Worm (Caenorhabditis elegans) whole organism, early embryonic: Measurements from ENCODE around the gene vps-36.
A peak's percentile ranks its signal among the peaks of the same experiment; 100 is the strongest.

Source experiments
- B0310.2 ChIP-seq: sonication (generic microtip); optimal IDR thresholded peaks from 2 replicates; lab custom pipeline; 2016; ENCODE audit warnings: mild to moderate bottlenecking, missing genetic modification characterization, missing compliant biosample characterization
- F13C5.2 ChIP-seq: sonication (generic microtip); optimal IDR thresholded peaks from 2 replicates; lab custom pipeline; 2017; ENCODE audit warnings: mild to moderate bottlenecking, missing genetic modification characterization, inconsistent platforms, missing compliant biosample characterization
- aly-1 ChIP-seq: sonication (generic microtip); optimal IDR thresholded peaks from 2 replicates; lab custom pipeline; 2016; ENCODE audit warnings: missing genetic modification characterization, missing compliant biosample characterization
- ama-1 ChIP-seq: fragments of 150-350 bp; optimal IDR thresholded peaks from 2 replicates; lab custom pipeline; 2014
- ceh-13 ChIP-seq: fragments of 200-800 bp; sonication (Bioruptor generic); optimal IDR thresholded peaks from 2 replicates; lab custom pipeline; 2018; ENCODE audit warnings: mild to moderate bottlenecking, missing genetic modification characterization, missing compliant biosample characterization
- ceh-36 ChIP-seq: sonication (generic microtip); optimal IDR thresholded peaks from 2 replicates; lab custom pipeline; 2016; ENCODE audit warnings: missing genetic modification characterization, inconsistent platforms, missing compliant biosample characterization
- ets-7 ChIP-seq: sonication (generic microtip); optimal IDR thresholded peaks from 2 replicates; lab custom pipeline; 2016; ENCODE audit warnings: missing genotype, missing genetic modification characterization, missing compliant biosample characterization
- flt-1 ChIP-seq: fragments of 200-800 bp; sonication (Bioruptor generic); IDR thresholded peaks from 2 replicates; pipeline ENCODE4 v1.3.6; 2022; ENCODE audit warnings: missing genetic modification characterization, missing compliant biosample characterization
- hmbx-1 ChIP-seq: sonication (generic microtip); optimal IDR thresholded peaks from 2 replicates; lab custom pipeline; 2016; ENCODE audit warnings: mild to moderate bottlenecking, missing genetic modification characterization, missing compliant biosample characterization
- hmg-4 ChIP-seq: fragments of 200-800 bp; sonication (Bioruptor generic); optimal IDR thresholded peaks from 2 replicates; lab custom pipeline; 2018; ENCODE audit warnings: mild to moderate bottlenecking, missing genetic modification characterization, missing compliant biosample characterization
- hnd-1 ChIP-seq: sonication (generic microtip); optimal IDR thresholded peaks from 2 replicates; lab custom pipeline; 2016; ENCODE audit warnings: missing genetic modification characterization, missing compliant biosample characterization
- pes-1 ChIP-seq: fragments of 200-800 bp; sonication (Bioruptor generic); IDR thresholded peaks from 2 replicates; pipeline ENCODE4 v1.3.6; 2022; ENCODE audit warnings: missing genetic modification reagents, missing genetic modification characterization, missing compliant biosample characterization
- scrt-1 ChIP-seq: fragments of 200-800 bp; sonication (Bioruptor generic); IDR thresholded peaks from 2 replicates; pipeline ENCODE4 v1.3.6; 2022; ENCODE audit warnings: missing genetic modification characterization, missing compliant biosample characterization
- sea-1 ChIP-seq: fragments of 200-800 bp; sonication (Bioruptor generic); conservative IDR thresholded peaks from 2 replicates; pipeline ENCODE4 v1.3.6; 2022; ENCODE audit warnings: missing genetic modification characterization, missing compliant biosample characterization
- tbx-11 ChIP-seq: fragments of 200-800 bp; sonication (Bioruptor generic); IDR thresholded peaks from 2 replicates; pipeline ENCODE4 v1.3.6; 2022; ENCODE audit warnings: missing genetic modification characterization, missing compliant biosample characterization
- tbx-37 ChIP-seq: fragments of 200-800 bp; sonication (Bioruptor generic); conservative IDR thresholded peaks from 2 replicates; pipeline ENCODE4 v1.3.6; 2022; ENCODE audit warnings: missing genetic modification reagents, missing genetic modification characterization, missing compliant biosample characterization
- tra-4 ChIP-seq: sonication (generic microtip); optimal IDR thresholded peaks from 2 replicates; lab custom pipeline; 2017; ENCODE audit warnings: missing genetic modification characterization, missing compliant biosample characterization

The vps-36 gene

DNA sequence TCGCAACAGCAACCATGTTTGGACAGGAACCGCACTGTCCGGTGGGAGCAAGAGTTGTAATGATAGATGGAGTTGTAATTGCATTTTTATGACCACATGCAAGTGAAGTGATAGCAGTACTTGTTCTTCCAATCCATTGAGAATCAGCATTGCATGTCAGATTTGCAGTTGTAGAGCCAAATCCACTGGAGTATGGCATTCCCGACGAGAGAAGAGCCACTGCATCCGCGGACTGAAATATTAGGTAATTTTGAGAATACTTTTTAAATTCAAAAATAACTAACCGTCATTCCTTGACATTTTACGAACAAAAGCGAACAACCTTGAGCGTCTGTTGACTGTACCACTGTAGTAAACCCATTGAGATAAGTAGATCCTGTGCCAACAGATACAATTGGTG, 14.6 kb upstream of the vps-36 start:
- TF ChIP-seq F13C5.2 (tag; lab: Kevin White, UChicago) (no peak), B0310.2 (tag; lab: Kevin White, UChicago) (no peak), hnd-1 (tag; lab: Kevin White, UChicago) (no peak), scrt-1 (GFP tag; lab: Robert Waterston, UW) (no peak), ama-1 (lab: Kevin White, UChicago) (no peak), flt-1 (GFP tag; lab: Robert Waterston, UW) (no peak), sea-1 (GFP tag; lab: Robert Waterston, UW) (no peak), tbx-11 (no peak), ceh-36 (tag; lab: Kevin White, UChicago) (no peak), ceh-13 (GFP tag; lab: Kevin White, UChicago) (no peak), ets-7 (tag; lab: Kevin White, UChicago) (no peak), tra-4 (tag; lab: Kevin White, UChicago) (no peak), aly-1 (tag; lab: Kevin White, UChicago) (no peak), tbx-37 (GFP tag; lab: Robert Waterston, UW) (no peak), hmbx-1 (tag; lab: Kevin White, UChicago) (no peak), pes-1 (GFP tag; lab: Robert Waterston, UW) (no peak), hmg-4 (GFP tag; lab: Kevin White, UChicago) (no peak)

DNA sequence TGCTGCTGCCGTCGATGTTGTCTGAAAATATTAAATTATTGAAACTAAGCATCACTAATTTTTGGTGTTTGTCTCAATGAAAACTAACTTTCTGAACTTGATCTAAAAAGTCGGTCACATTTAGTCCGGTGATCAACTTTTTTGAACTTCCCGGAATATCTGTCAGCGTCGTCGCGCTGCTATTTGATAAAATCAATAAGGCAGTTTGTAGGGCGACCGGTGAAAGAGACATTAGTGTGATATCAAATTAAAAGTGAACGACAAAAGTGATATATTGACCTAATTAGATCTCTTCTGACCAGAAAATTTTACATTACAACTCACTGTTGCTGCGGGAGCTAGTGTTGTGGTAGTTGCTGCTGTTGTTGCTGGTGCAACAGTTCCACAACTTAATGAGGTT, 10.5 kb upstream of the vps-36 start:
- TF ChIP-seq sea-1 (GFP tag; lab: Robert Waterston, UW) (no peak), hmbx-1 (tag; lab: Kevin White, UChicago) (no peak), ama-1 (lab: Kevin White, UChicago) (no peak)

DNA sequence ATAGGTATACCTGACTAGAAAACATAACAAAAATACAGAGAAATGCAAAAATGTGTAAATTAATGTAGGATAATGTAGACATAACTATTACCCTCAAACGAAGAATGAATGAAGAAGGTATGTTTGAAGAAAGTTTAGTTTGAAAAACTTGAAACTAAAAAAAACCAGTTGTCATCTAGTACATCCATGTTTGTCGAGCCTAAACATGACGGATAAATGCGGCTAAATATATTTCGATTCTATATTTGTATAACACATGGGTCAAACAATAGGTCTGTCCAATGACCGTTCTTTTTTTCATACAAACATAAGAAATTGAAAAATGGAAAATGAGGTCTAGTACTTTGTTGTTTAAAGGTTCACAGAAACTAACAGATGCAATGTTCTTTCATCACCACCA, 9.6 kb upstream of the vps-36 start, which contains the start of gene F17C11.22:
Gene F17C11.22 (minus strand): TSS at position 101 of the 400 bp plus-strand sequence.
- TF ChIP-seq hnd-1 (tag; lab: Kevin White, UChicago) (no peak), ets-7 (tag; lab: Kevin White, UChicago) (no peak), sea-1 (GFP tag; lab: Robert Waterston, UW) (no peak), tbx-37 (GFP tag; lab: Robert Waterston, UW) (no peak), pes-1 (GFP tag; lab: Robert Waterston, UW) (no peak), ceh-36 (tag; lab: Kevin White, UChicago) (no peak), B0310.2 (tag; lab: Kevin White, UChicago) (no peak), aly-1 (tag; lab: Kevin White, UChicago) (no peak), ceh-13 (GFP tag; lab: Kevin White, UChicago) (no peak), tbx-11 (no peak), ama-1 (lab: Kevin White, UChicago) (no peak)

DNA sequence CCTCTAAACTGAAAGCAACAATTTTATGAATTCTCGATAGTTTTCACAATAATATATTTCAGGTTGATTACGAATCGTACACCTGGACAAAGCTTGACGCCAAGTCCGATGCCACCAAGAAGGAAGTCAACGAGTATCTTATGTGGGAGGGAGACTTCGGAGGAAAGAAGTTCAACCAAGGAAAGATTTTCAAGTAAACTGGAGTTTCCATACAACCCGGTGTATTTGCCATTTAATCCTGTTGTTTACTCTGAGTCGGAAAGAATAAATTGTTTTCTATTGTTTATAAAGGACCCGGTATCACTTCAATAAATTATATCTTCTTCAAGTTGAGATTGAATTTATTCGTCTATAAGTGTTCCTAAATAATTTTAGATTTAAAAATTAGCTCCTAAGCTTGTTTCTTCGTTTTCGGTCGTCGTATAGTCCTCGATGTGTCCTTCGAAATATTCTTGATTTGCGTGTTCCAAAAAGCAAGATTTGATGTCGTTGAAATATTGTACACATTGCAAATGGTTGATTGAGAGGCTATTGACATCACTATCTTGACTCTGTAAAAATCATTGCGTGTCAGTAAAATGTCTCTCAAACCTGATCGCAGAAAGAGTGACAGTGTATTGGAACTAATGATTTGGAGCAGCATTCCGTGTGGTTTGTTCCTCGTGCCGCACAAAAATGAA, 7.3 kb upstream of the vps-36 start:
- TF ChIP-seq ceh-13 (GFP tag; lab: Kevin White, UChicago) = no peak
- TF ChIP-seq tbx-37 (GFP tag; lab: Robert Waterston, UW) = no peak
- no peak for TF ChIP-seq ets-7 (tag; lab: Kevin White, UChicago)
- no peak for TF ChIP-seq ama-1 (lab: Kevin White, UChicago)
- TF ChIP-seq tra-4 (tag; lab: Kevin White, UChicago) = no peak
- TF ChIP-seq flt-1 (GFP tag; lab: Robert Waterston, UW) = no peak
- TF ChIP-seq F13C5.2 (tag; lab: Kevin White, UChicago) = no peak
- TF ChIP-seq scrt-1 (GFP tag; lab: Robert Waterston, UW) = no peak
- no peak for TF ChIP-seq hnd-1 (tag; lab: Kevin White, UChicago)
- TF ChIP-seq pes-1 (GFP tag; lab: Robert Waterston, UW) = no peak
- no peak for TF ChIP-seq ceh-36 (tag; lab: Kevin White, UChicago)

DNA sequence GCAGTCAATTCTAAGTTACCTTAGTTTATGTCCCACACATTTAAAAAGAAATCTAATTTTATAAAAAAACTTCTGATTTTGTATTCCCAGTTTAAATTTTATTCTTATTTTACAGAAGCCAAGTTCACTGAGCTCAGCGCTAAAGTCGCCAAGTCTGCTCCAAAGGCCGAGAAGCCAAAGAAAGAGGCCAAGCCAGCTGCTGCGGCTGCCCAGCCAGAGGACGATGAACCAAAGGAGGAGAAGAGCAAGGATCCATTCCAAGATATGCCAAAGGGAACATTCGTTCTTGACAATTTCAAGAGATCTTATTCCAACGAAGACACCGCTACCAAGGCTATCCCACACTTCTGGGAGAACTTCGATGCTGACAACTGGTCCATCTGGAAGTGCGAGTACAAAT, 6.4 kb upstream of the vps-36 start:
- TF ChIP-seq hmg-4 (GFP tag; lab: Kevin White, UChicago) (no peak), ceh-13 (GFP tag; lab: Kevin White, UChicago) (no peak), ama-1 (lab: Kevin White, UChicago) (no peak), hnd-1 (tag; lab: Kevin White, UChicago) (no peak), sea-1 (GFP tag; lab: Robert Waterston, UW) (no peak), scrt-1 (GFP tag; lab: Robert Waterston, UW) (no peak), ceh-36 (tag; lab: Kevin White, UChicago) (no peak), tra-4 (tag; lab: Kevin White, UChicago) (no peak), hmbx-1 (tag; lab: Kevin White, UChicago) (no peak), tbx-37 (GFP tag; lab: Robert Waterston, UW) (no peak), aly-1 (tag; lab: Kevin White, UChicago) (no peak), tbx-11 (no peak), flt-1 (GFP tag; lab: Robert Waterston, UW) (no peak), B0310.2 (tag; lab: Kevin White, UChicago) (no peak)

DNA sequence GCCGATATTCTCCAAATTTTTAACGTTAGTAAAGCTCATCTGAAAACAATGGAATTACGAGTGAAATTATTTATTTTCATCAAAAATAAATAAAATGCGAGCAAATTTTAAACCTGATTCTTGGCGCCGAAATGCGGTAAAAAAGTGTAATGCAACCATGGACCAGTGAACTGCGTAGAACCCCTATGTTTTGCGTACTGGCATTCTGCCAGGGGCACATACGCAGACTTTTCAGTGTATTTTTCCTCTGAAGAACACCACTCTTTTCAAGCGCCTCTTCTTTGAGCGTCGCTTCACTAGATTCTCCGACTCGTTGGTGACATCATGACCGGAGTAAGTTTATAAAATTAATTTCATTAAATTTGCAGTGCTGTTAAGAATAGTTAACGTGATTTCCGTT, 5.0 kb upstream of the vps-36 start, which contains the start of the genes ctf-4 and eef-1G:
Gene ctf-4 (minus strand): TSS at position 39 of the 400 bp plus-strand sequence.
Gene eef-1G (plus strand): TSS at position 219 of the 400 bp plus-strand sequence.
- TF ChIP-seq ama-1 (lab: Kevin White, UChicago) (no peak), scrt-1 (GFP tag; lab: Robert Waterston, UW) (no peak), ceh-13 (GFP tag; lab: Kevin White, UChicago) (no peak), F13C5.2 (tag; lab: Kevin White, UChicago) (peak; percentile 74), hnd-1 (tag; lab: Kevin White, UChicago) (no peak)

DNA sequence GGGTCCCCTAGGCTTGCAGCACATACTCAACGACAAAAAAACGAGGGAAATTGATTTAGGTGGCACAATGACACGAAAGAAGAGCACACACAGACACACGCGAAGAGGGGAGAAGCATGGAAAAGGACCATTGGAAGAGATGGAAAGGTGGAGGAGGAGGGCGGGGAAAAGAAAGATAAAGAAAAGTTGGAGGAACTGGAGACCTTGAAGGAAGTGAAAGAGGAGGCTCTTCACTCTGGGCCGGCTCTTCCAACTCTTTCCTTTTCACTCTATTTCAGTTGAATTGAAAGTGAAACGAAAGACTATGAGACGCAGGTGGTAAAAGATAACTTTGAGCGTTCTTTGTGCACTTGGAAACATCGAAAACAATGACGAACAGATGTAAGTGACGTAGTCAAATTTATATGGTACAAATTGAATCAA, 990 bp upstream of the vps-36 start:
- no peak for TF ChIP-seq hmg-4 (GFP tag; lab: Kevin White, UChicago)
- TF ChIP-seq ceh-13 (GFP tag; lab: Kevin White, UChicago) = no peak
- TF ChIP-seq ets-7 (tag; lab: Kevin White, UChicago) = no peak
- TF ChIP-seq ama-1 (lab: Kevin White, UChicago) = no peak
- TF ChIP-seq tbx-11 = no peak
- no peak for TF ChIP-seq hnd-1 (tag; lab: Kevin White, UChicago)
- TF ChIP-seq flt-1 (GFP tag; lab: Robert Waterston, UW) = no peak
- TF ChIP-seq tra-4 (tag; lab: Kevin White, UChicago) = no peak
- no peak for TF ChIP-seq hmbx-1 (tag; lab: Kevin White, UChicago)
- no peak for TF ChIP-seq sea-1 (GFP tag; lab: Robert Waterston, UW)
- no peak for TF ChIP-seq B0310.2 (tag; lab: Kevin White, UChicago)
- TF ChIP-seq ceh-36 (tag; lab: Kevin White, UChicago) = no peak
- no peak for TF ChIP-seq F13C5.2 (tag; lab: Kevin White, UChicago)
- TF ChIP-seq scrt-1 (GFP tag; lab: Robert Waterston, UW) = no peak
